Worm (Caenorhabditis elegans): ENCODE data around the gene daf-3.

daf-3 gene

ce11 chrX:825375-825774 lies at the start of gene daf-3:
TSS of gene daf-3 (minus strand) at chrX:825475.
- TF ChIP-seq ceh-82 (tag; optimal IDR thresholded peaks at IDR 0.05) (no peak), nhr-84 (tag; optimal IDR thresholded peaks at IDR 0.05) (no peak), nhr-90 (tag; optimal IDR thresholded peaks at IDR 0.05; ENCODE audit: poor library complexity) (no peak), unc-130 (tag; optimal IDR thresholded peaks at IDR 0.05) (no peak), mdl-1 (tag; optimal IDR thresholded peaks at IDR 0.05) (no peak), nhr-77 (tag; optimal IDR thresholded peaks at IDR 0.05) (no peak)

DNA sequence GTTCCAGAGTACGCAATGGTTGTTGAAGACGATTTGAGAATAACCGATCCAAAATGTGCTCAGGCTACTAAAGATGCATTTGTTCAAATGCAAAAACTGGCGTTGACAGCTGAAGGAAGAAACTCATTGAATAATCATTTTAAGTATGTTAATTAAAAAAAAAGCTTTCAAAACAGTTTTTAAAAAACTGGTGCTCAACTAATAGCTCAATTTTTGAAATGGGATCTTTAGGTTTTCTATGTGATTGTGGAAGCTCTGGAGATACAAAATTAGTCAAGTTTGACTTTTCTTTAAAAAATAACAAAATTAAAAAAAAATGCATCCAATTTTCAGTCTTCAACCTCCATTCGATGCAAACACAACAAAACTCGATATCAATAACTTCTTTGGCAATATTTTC lies 48.4 kb upstream of the daf-3 start:
- TF ChIP-seq nhr-237 (tag; optimal IDR thresholded peaks at IDR 0.05) (no peak), unc-98 (GFP tag; IDR thresholded peaks at IDR 0.05) (no peak), aly-2 (tag; optimal IDR thresholded peaks at IDR 0.05) (no peak), grh-1 (GFP tag; IDR thresholded peaks at IDR 0.05) (no peak), blmp-1 (tag; optimal IDR thresholded peaks at IDR 0.05) (no peak), pqm-1 (tag; optimal IDR thresholded peaks at IDR 0.05) (no peak)

- TF ChIP-seq sup-37 (GFP tag; optimal IDR thresholded peaks at IDR 0.05) (no peak), unc-62 (GFP tag; optimal IDR thresholded peaks at IDR 0.05) (no peak), ces-1 (GFP tag; optimal IDR thresholded peaks at IDR 0.05) (no peak), nhr-85 (tag) (no peak), ceh-82 (tag; optimal IDR thresholded peaks at IDR 0.05) (no peak), elt-2 (tag; optimal IDR thresholded peaks at IDR 0.05) (peak; percentile 1), zip-4 (GFP tag; optimal IDR thresholded peaks at IDR 0.05) (no peak)
Measured at ce11 chrX:871957-872715, 46.9 kb upstream of the daf-3 start, which contains the start of gene F56F10.1. TSS of gene F56F10.1 (plus strand) at chrX:872603.

DNA sequence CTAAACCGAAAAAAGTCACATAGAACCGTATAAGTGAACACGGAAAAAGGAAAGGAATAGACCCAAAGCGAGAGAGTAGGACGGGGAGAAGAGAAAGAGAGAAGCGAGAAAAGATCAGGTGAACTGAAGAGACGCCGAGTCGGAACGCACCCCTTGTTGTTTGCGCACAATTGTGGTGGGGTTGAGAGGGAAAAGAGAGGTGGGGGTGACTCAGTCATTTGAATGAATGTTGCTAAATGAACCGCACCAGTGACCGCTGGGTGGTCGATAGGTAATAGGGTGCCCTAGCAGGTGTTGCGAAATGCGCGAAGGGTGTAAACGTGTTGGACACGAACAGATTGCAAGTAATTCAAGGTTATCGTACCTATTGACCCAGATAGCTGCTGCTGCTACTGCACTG lies 45.7 kb upstream of the daf-3 start, which contains the start of gene lgl-1:
lgl-1 (minus strand) TSS at position 70 of the 400 bp plus-strand sequence.
- peak; percentile 6 for TF ChIP-seq nhr-20 (tag; optimal IDR thresholded peaks at IDR 0.05)
- peak; percentile 5 for TF ChIP-seq rnt-1 (tag; optimal IDR thresholded peaks at IDR 0.05)
- peak; percentile 16 to 32 for TF ChIP-seq lin-35 (GFP tag; optimal IDR thresholded peaks at IDR 0.05)
- TF ChIP-seq ets-5 (GFP tag; IDR thresholded peaks at IDR 0.05): no peak
- TF ChIP-seq lir-3 (tag; optimal IDR thresholded peaks at IDR 0.05; ENCODE audit: poor library complexity): no peak
- TF ChIP-seq hlh-4 (tag; optimal IDR thresholded peaks at IDR 0.05): no peak
- TF ChIP-seq pax-3 (tag; optimal IDR thresholded peaks at IDR 0.05): no peak
- no peak for TF ChIP-seq nhr-90 (tag; optimal IDR thresholded peaks at IDR 0.05; ENCODE audit: poor library complexity)
- TF ChIP-seq sup-37 (GFP tag; optimal IDR thresholded peaks at IDR 0.05): no peak
- no peak for TF ChIP-seq ama-1 (optimal IDR thresholded peaks at IDR 0.05)
- no peak for TF ChIP-seq lin-15B (tag; optimal IDR thresholded peaks at IDR 0.05)
- TF ChIP-seq elt-3 (tag; optimal IDR thresholded peaks at IDR 0.05): no peak
- no peak for TF ChIP-seq egl-13 (tag; optimal IDR thresholded peaks at IDR 0.05)
- no peak for TF ChIP-seq irx-1 (tag; optimal IDR thresholded peaks at IDR 0.05)
- no peak for TF ChIP-seq nhr-12 (tag; optimal IDR thresholded peaks at IDR 0.05)
- TF ChIP-seq ceh-88 (GFP tag; IDR thresholded peaks at IDR 0.05): no peak
- no peak for TF ChIP-seq sox-4 (tag; optimal IDR thresholded peaks at IDR 0.05)
- TF ChIP-seq swsn-7 (tag; optimal IDR thresholded peaks at IDR 0.05): peak; percentile 8
- TF ChIP-seq nhr-77 (tag; optimal IDR thresholded peaks at IDR 0.05): no peak
- TF ChIP-seq skn-1 (tag; optimal IDR thresholded peaks at IDR 0.05): no peak
- no peak for TF ChIP-seq egl-27 (tag; optimal IDR thresholded peaks at IDR 0.05)
- 0 out of 2 replicates have a peak, but pooled peaks have one; percentile 6 for TF ChIP-seq nhr-19 (GFP tag; conservative IDR thresholded peaks at IDR 0.05)
- no peak for TF ChIP-seq aha-1 (tag; optimal IDR thresholded peaks at IDR 0.05)
- TF ChIP-seq pqm-1 (tag; optimal IDR thresholded peaks at IDR 0.05): no peak
- no peak for TF ChIP-seq pag-3 (tag; optimal IDR thresholded peaks at IDR 0.05; ENCODE audit: borderline replicate concordance, insufficient read depth)
- no peak for TF ChIP-seq mef-2 (tag; optimal IDR thresholded peaks at IDR 0.05)
- TF ChIP-seq dsc-1 (tag; optimal IDR thresholded peaks at IDR 0.05): no peak
- no peak for TF ChIP-seq Y116A8C.19 (tag; optimal IDR thresholded peaks at IDR 0.05; ENCODE audit: borderline replicate concordance)
- peak; percentile 51 for TF ChIP-seq blmp-1 (tag; optimal IDR thresholded peaks at IDR 0.05)
- no peak for TF ChIP-seq unc-30 (tag; optimal IDR thresholded peaks at IDR 0.05)
- no peak for TF ChIP-seq tlp-1 (tag; optimal IDR thresholded peaks at IDR 0.05)
- no peak for TF ChIP-seq grh-1 (GFP tag; IDR thresholded peaks at IDR 0.05)
- TF ChIP-seq elt-2 (tag; optimal IDR thresholded peaks at IDR 0.05): no peak
- no peak for TF ChIP-seq unc-130 (tag; optimal IDR thresholded peaks at IDR 0.05)
- peak; percentile 75 for TF ChIP-seq nhr-85 (tag)
- no peak for TF ChIP-seq fkh-4 (tag; optimal IDR thresholded peaks at IDR 0.05; ENCODE audit: borderline replicate concordance)

All from whole organism, L1 larva.